Worm (Caenorhabditis elegans) whole organism, L1 larva: Measurements from ENCODE around the gene camt-1.

Experiments used
- ces-1 ChIP-seq: fragments of 150-350 bp; optimal IDR thresholded peaks from 2 replicates; lab custom pipeline; 2014; ENCODE audit warnings: missing biosample characterization, missing genetic modification reagents, missing genetic modification characterization
- dpl-1 ChIP-seq, 3 experiments: fragments of 150-350 bp in 2 of 3; sonication (generic microtip) in 1 of 3; optimal IDR thresholded peaks; 2 replicates each; lab custom pipeline; 2014 to 2017; ENCODE audit warnings: missing biosample characterization in 3 of 3, missing genetic modification characterization in 3 of 3, missing genetic modification reagents in 3 of 3
- efl-1 ChIP-seq, 4 experiments: fragments of 150-350 bp; optimal IDR thresholded peaks in 3 of 4; peaks in 1 of 4; 1 replicate in 1 of 4; 2 replicates in 3 of 4; lab custom pipeline; 2014; ENCODE audit warnings: missing biosample characterization in 2 of 4, missing genetic modification characterization in 2 of 4, missing genetic modification reagents in 2 of 4
- grh-1 ChIP-seq: fragments of 200-800 bp; sonication (Bioruptor generic); IDR thresholded peaks from 2 replicates; pipeline ENCODE4 v1.3.6; 2022; ENCODE audit warnings: missing genetic modification reagents, missing genetic modification characterization, missing compliant biosample characterization
- lin-14 ChIP-seq: fragments of 200-800 bp; sonication (Bioruptor generic); optimal IDR thresholded peaks from 2 replicates; lab custom pipeline; 2018; ENCODE audit warnings: mild to moderate bottlenecking, missing genetic modification characterization, moderate library complexity, missing compliant biosample characterization
- lin-35 ChIP-seq, 2 experiments: fragments of 150-350 bp; optimal IDR thresholded peaks; 2 replicates each; lab custom pipeline; 2014; ENCODE audit warnings: missing biosample characterization in 2 of 2, missing genetic modification characterization in 2 of 2, missing genetic modification reagents in 2 of 2
- lir-3 ChIP-seq: sonication (generic microtip); optimal IDR thresholded peaks from 2 replicates; lab custom pipeline; 2016; ENCODE audit warnings: mild to moderate bottlenecking, missing genetic modification characterization, moderate library complexity, missing compliant biosample characterization; ENCODE audit not compliant: poor library complexity
- nhr-19 ChIP-seq: fragments of 200-800 bp; sonication (Bioruptor generic); conservative IDR thresholded peaks from 2 replicates; pipeline ENCODE4 v1.3.6; 2022; ENCODE audit warnings: missing genetic modification characterization, missing compliant biosample characterization
- nhr-71 ChIP-seq: sonication (generic microtip); optimal IDR thresholded peaks from 2 replicates; lab custom pipeline; 2016; ENCODE audit warnings: mild to moderate bottlenecking, missing genetic modification characterization, moderate library complexity, missing compliant biosample characterization
- swsn-7 ChIP-seq: sonication (generic microtip); optimal IDR thresholded peaks from 2 replicates; lab custom pipeline; 2016; ENCODE audit warnings: missing genetic modification characterization, missing compliant biosample characterization
- unc-86 ChIP-seq: sonication (generic microtip); optimal IDR thresholded peaks from 2 replicates; lab custom pipeline; 2016; ENCODE audit warnings: missing genetic modification characterization, missing compliant biosample characterization
- xbp-1 ChIP-seq: sonication (generic microtip); optimal IDR thresholded peaks from 2 replicates; lab custom pipeline; 2016; ENCODE audit warnings: missing genetic modification characterization, missing compliant biosample characterization

camt-1 gene

ce11 chrII:4453453-4453852 lies 51.5 kb downstream of the camt-1 start:
- no peak for TF ChIP-seq nhr-19
- peak; percentile 55 for TF ChIP-seq unc-86 (tag; lab: Kevin White, UChicago)
- peak in 1 of 3 experiments; percentile 35 for TF ChIP-seq dpl-1 (GFP tag; optimal IDR thresholded peaks at IDR 0.05; lab: Kevin White, UChicago)
- TF ChIP-seq lin-14: peak; percentile 60
- peak in 1 of 2 experiments; percentile 34 for TF ChIP-seq lin-35 (GFP tag; optimal IDR thresholded peaks at IDR 0.05; lab: Kevin White, UChicago)
- TF ChIP-seq efl-1 (optimal IDR thresholded peaks at IDR 0.05; lab: Kevin White, UChicago): no peak
- TF ChIP-seq efl-1 (GFP tag; optimal IDR thresholded peaks at IDR 0.05 in 1 of 2; lab: Kevin White, UChicago): peak; percentile 13 to 56

- TF ChIP-seq ces-1 (GFP tag; lab: Kevin White, UChicago): no peak
- TF ChIP-seq grh-1 (GFP tag; lab: Robert Waterston, UW): no peak
- no peak for TF ChIP-seq xbp-1
- TF ChIP-seq lir-3 (tag; lab: Kevin White, UChicago): no peak
- TF ChIP-seq lin-35 (GFP tag; optimal IDR thresholded peaks at IDR 0.05; lab: Kevin White, UChicago): no peak
- TF ChIP-seq swsn-7 (tag; lab: Kevin White, UChicago): no peak
Measured at ce11 chrII:4453051-4453450, 51.9 kb downstream of the camt-1 start, which contains the start of gene twk-2. twk-2 (minus strand) TSS chrII:4453151.

- TF ChIP-seq efl-1 (optimal IDR thresholded peaks at IDR 0.05; lab: Kevin White, UChicago) (no peak), efl-1 (GFP tag; optimal IDR thresholded peaks at IDR 0.05 in 1 of 2; lab: Kevin White, UChicago) (no peak)
Measured at ce11 chrII:4444811-4445210, 60.1 kb downstream of the camt-1 start.

- no peak for TF ChIP-seq nhr-71 (tag; lab: Kevin White, UChicago)
Measured at ce11 chrII:4441278-4441677, 63.7 kb downstream of the camt-1 start.
